Fruit fly (Drosophila melanogaster): ENCODE results near the gene CG14082.

DNA sequence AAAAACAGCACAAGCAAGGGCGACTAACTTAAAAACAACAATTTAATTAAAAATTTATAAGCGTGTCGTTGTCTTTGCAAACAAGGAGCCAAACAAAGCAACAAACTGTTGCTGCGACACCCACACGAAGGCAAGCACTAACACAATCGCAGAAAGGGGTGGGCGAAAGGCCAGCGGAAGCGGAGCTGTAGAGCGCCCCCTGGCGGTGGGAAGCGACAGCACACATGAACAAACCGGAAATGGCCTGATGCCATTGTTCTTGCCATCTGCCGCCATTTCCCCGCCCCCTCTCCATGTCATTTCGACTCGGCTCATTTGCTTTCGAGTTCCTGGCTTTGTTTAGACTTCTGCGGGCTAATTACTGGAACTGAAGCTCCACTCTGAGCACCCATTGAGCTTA lies 6.2 kb downstream of the CG14082 start:
- TF ChIP-seq insv (optimal IDR thresholded peaks at IDR 0.05): no peak
- no peak for TF ChIP-seq psq (optimal IDR thresholded peaks at IDR 0.05)
- no peak for TF ChIP-seq h (optimal IDR thresholded peaks at IDR 0.05)
- no peak for TF ChIP-seq ttk (optimal IDR thresholded peaks at IDR 0.05)
- no peak for TF ChIP-seq Sin3A (optimal IDR thresholded peaks at IDR 0.05)
- no peak for TF ChIP-seq Myc (optimal IDR thresholded peaks at IDR 0.05)

Data from Kc167 (cell line).